Worm (Caenorhabditis elegans): ENCODE results near the gene str-187.

DNA sequence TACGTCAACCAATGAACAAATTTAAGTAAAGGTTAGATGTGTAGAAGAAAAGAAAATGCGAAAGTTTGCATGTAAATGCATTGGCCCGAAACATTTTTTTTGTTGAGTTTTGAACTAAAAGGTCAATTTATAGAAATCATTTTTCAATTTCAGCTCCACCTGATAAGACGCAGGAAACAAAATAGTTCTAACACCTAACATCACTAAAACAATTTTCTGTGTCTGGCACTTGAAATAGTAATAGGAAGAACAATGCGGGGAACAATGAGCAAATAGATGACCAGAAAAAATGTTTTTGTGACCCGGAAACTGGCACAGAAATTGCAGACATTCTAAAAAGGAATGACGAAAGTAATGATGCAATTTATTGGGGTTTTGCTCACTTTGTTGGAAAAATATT, 27.0 kb downstream of the str-187 start:
- TF ChIP-seq aly-1 (tag; optimal IDR thresholded peaks at IDR 0.05) (no peak), pes-1 (GFP tag; IDR thresholded peaks at IDR 0.05) (no peak), ama-1 (optimal IDR thresholded peaks at IDR 0.05) (no peak), ceh-36 (tag; optimal IDR thresholded peaks at IDR 0.05) (no peak), flt-1 (GFP tag; IDR thresholded peaks at IDR 0.05) (no peak), B0310.2 (tag; optimal IDR thresholded peaks at IDR 0.05) (no peak), hmg-4 (GFP tag; optimal IDR thresholded peaks at IDR 0.05) (no peak), F13C5.2 (tag; optimal IDR thresholded peaks at IDR 0.05) (no peak), tbx-37 (GFP tag; conservative IDR thresholded peaks at IDR 0.05) (no peak), ceh-13 (GFP tag; optimal IDR thresholded peaks at IDR 0.05) (no peak), ets-7 (tag; optimal IDR thresholded peaks at IDR 0.05) (no peak)
